Worm (Caenorhabditis elegans) whole organism, early embryonic: ENCODE results near the gene Y32G9A.3.

Experiments used
- ama-1 ChIP-seq: fragments of 150-350 bp; optimal IDR thresholded peaks from 2 replicates; lab custom pipeline; 2014
- ceh-13 ChIP-seq: fragments of 200-800 bp; sonication (Bioruptor generic); optimal IDR thresholded peaks from 2 replicates; lab custom pipeline; 2018; ENCODE audit warnings: mild to moderate bottlenecking, missing genetic modification characterization, missing compliant biosample characterization
- hnd-1 ChIP-seq: sonication (generic microtip); optimal IDR thresholded peaks from 2 replicates; lab custom pipeline; 2016; ENCODE audit warnings: missing genetic modification characterization, missing compliant biosample characterization
- sea-1 ChIP-seq: fragments of 200-800 bp; sonication (Bioruptor generic); conservative IDR thresholded peaks from 2 replicates; pipeline ENCODE4 v1.3.6; 2022; ENCODE audit warnings: missing genetic modification characterization, missing compliant biosample characterization

DNA sequence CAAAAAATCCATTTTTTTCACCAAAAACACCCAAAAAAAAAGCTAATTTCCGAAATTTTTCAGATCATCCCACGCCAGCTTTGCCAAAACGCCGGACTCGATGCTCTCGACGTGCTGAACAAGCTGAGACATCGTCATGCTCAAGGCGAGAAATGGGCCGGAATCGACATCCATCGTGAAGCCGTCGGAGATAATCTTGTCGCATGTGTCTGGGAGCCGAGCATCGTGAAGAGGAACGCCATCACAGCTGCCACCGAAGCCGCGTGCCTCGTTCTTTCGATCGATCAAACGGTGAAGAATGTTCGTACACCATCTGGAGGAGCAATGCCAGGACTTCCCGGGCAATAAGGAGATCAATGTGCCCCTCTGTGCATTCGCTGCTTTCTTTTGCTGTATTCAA is 36.4 kb upstream of the Y32G9A.3 start:
- no peak for TF ChIP-seq ama-1 (lab: Kevin White, UChicago)
- no peak for TF ChIP-seq sea-1 (GFP tag; lab: Robert Waterston, UW)
- TF ChIP-seq hnd-1 = no peak
- no peak for TF ChIP-seq ceh-13 (GFP tag; lab: Kevin White, UChicago)
